Fruit fly (Drosophila melanogaster) whole organism, embryonic: ENCODE results near the gene Uba5.

Source experiments
- Bdp1 ChIP-seq: fragments of 200-800 bp; sonication (Bioruptor generic); optimal IDR thresholded peaks from 3 replicates; lab custom pipeline; 2016; ENCODE audit warnings: missing biosample characterization, missing genetic modification characterization
- Bgb ChIP-seq: fragments of 200-800 bp; sonication (Bioruptor generic); IDR thresholded peaks from 2 replicates; pipeline ENCODE4 v1.3.6; 2022; ENCODE audit warnings: missing biosample characterization, missing genetic modification characterization; ENCODE audit not compliant: partially characterized antibody
- CG10543 ChIP-seq: fragments of 200-800 bp; sonication (Bioruptor generic); optimal IDR thresholded peaks from 3 replicates; lab custom pipeline; 2017; ENCODE audit warnings: missing biosample characterization, mild to moderate bottlenecking, missing genetic modification characterization, moderate library complexity
- CG11504 ChIP-seq: fragments of 200-800 bp; sonication (Bioruptor generic); optimal IDR thresholded peaks from 3 replicates; lab custom pipeline; 2019; ENCODE audit warnings: missing biosample characterization, mild to moderate bottlenecking, missing genetic modification characterization, moderate library complexity
- CG12071 ChIP-seq: fragments of 200-800 bp; sonication (Bioruptor generic); optimal IDR thresholded peaks from 3 replicates; lab custom pipeline; 2018; ENCODE audit warnings: missing biosample characterization, mild to moderate bottlenecking, missing genetic modification characterization
- CG13287 ChIP-seq: fragments of 200-800 bp; sonication (Bioruptor generic); IDR thresholded peaks from 2 replicates; pipeline ENCODE4 v1.3.6; 2022; ENCODE audit warnings: missing biosample characterization, missing genetic modification characterization; ENCODE audit not compliant: partially characterized antibody
- CG13624 ChIP-seq: fragments of 200-800 bp; sonication (Bioruptor generic); optimal IDR thresholded peaks from 2 replicates; lab custom pipeline; 2016; ENCODE audit warnings: missing biosample characterization, missing genetic modification characterization
- CG14667 ChIP-seq: fragments of 200-800 bp; sonication (Bioruptor generic); IDR thresholded peaks from 2 replicates; pipeline ENCODE4 v1.3.6; 2022; ENCODE audit warnings: missing biosample characterization, missing genetic modification characterization
- CG16813 ChIP-seq: fragments of 200-800 bp; sonication (Bioruptor generic); IDR thresholded peaks from 3 replicates; pipeline ENCODE4 v1.3.6; 2022; ENCODE audit warnings: missing biosample characterization, missing genetic modification characterization; ENCODE audit not compliant: partially characterized antibody
- CG2120 ChIP-seq: fragments of 200-800 bp; sonication (Bioruptor generic); optimal IDR thresholded peaks from 3 replicates; lab custom pipeline; 2016; ENCODE audit warnings: missing biosample characterization, missing genetic modification characterization
- CG2199 ChIP-seq: fragments of 200-800 bp; sonication (Bioruptor generic); IDR thresholded peaks from 3 replicates; pipeline ENCODE4 v1.3.6; 2022; ENCODE audit warnings: missing biosample characterization, missing genetic modification characterization
- CG33213 ChIP-seq: fragments of 200-800 bp; sonication (Bioruptor generic); optimal IDR thresholded peaks from 3 replicates; lab custom pipeline; 2016; ENCODE audit warnings: missing biosample characterization, missing genetic modification characterization
- CG3726 ChIP-seq: fragments of 200-800 bp; sonication (Bioruptor generic); IDR thresholded peaks from 3 replicates; pipeline ENCODE4, ENCODE4 v1.3.6; 2022; ENCODE audit warnings: missing biosample characterization, missing genetic modification characterization
- CG42726 ChIP-seq: fragments of 200-800 bp; sonication (Bioruptor generic); IDR thresholded peaks from 2 replicates; pipeline ENCODE4 v1.3.6; 2022; ENCODE audit warnings: missing biosample characterization, missing genetic modification characterization; ENCODE audit not compliant: partially characterized antibody
- CG4360 ChIP-seq: fragments of 200-800 bp; sonication (Bioruptor generic); IDR thresholded peaks from 2 replicates; pipeline ENCODE4 v1.3.6; 2022; ENCODE audit warnings: missing biosample characterization, missing genetic modification characterization
- CG4424 ChIP-seq: fragments of 200-800 bp; sonication (Bioruptor generic); optimal IDR thresholded peaks from 3 replicates; lab custom pipeline; 2016; ENCODE audit warnings: missing biosample characterization, missing genetic modification characterization
- CG7963 ChIP-seq: fragments of 200-800 bp; sonication (Bioruptor generic); IDR thresholded peaks from 3 replicates; pipeline ENCODE4 v1.3.6; 2022; ENCODE audit warnings: missing biosample characterization, missing genetic modification characterization; ENCODE audit not compliant: partially characterized antibody
- CG8944 ChIP-seq: fragments of 200-800 bp; sonication (Bioruptor generic); optimal IDR thresholded peaks from 3 replicates; lab custom pipeline; 2016; ENCODE audit warnings: missing biosample characterization, missing genetic modification characterization
- CG9215 ChIP-seq: fragments of 200-800 bp; sonication (Bioruptor generic); IDR thresholded peaks from 2 replicates; pipeline ENCODE4 v1.3.6; 2022; ENCODE audit warnings: missing biosample characterization, missing genetic modification characterization
- CTCF ChIP-seq: fragments of 200-800 bp; sonication (Bioruptor generic); optimal IDR thresholded peaks from 2 replicates; lab custom pipeline; 2017; ENCODE audit warnings: missing biosample characterization, mild to moderate bottlenecking, missing genetic modification characterization, moderate library complexity
- Dek ChIP-seq: fragments of 200-800 bp; sonication (Bioruptor generic); optimal IDR thresholded peaks from 3 replicates; lab custom pipeline; 2019; ENCODE audit warnings: missing biosample characterization, mild to moderate bottlenecking, missing genetic modification characterization, moderate library complexity
- HLH54F ChIP-seq: fragments of 200-800 bp; sonication (Bioruptor generic); optimal IDR thresholded peaks from 3 replicates; lab custom pipeline; 2016; ENCODE audit warnings: missing biosample characterization, missing genetic modification characterization
- Hr51 ChIP-seq, 2 experiments: fragments of 200-800 bp; sonication (Bioruptor generic); optimal IDR thresholded peaks; 2 replicates in 1 of 2; 3 replicates in 1 of 2; lab custom pipeline; 2016 to 2018; ENCODE audit warnings: missing biosample characterization in 2 of 2, missing genetic modification characterization in 2 of 2, mild to moderate bottlenecking in 1 of 2, moderate library complexity in 1 of 2
- Hsf ChIP-seq: fragments of 200-800 bp; sonication (Bioruptor generic); optimal IDR thresholded peaks from 3 replicates; lab custom pipeline; 2016; ENCODE audit warnings: missing biosample characterization, missing genetic modification characterization
- Lim3 ChIP-seq: fragments of 200-800 bp; sonication (Bioruptor generic); IDR thresholded peaks from 2 replicates; pipeline ENCODE4 v1.3.6; 2022; ENCODE audit warnings: missing biosample characterization, missing genetic modification characterization
- Mad ChIP-seq: fragments of 200-800 bp; sonication (Bioruptor generic); optimal IDR thresholded peaks from 2 replicates; lab custom pipeline; 2016; ENCODE audit warnings: missing biosample characterization, missing genetic modification characterization
- NFAT ChIP-seq: fragments of 200-800 bp; sonication (Bioruptor generic); IDR thresholded peaks from 2 replicates; pipeline ENCODE4 v1.3.6; 2022; ENCODE audit warnings: missing biosample characterization, missing genetic modification characterization
- Ptx1 ChIP-seq: fragments of 200-800 bp; sonication (Bioruptor generic); IDR thresholded peaks from 2 replicates; pipeline ENCODE4 v1.3.6; 2022; ENCODE audit warnings: missing biosample characterization, missing genetic modification characterization
- Sox100B ChIP-seq: fragments of 200-800 bp; sonication (Bioruptor generic); optimal IDR thresholded peaks from 3 replicates; lab custom pipeline; 2018; ENCODE audit warnings: missing biosample characterization, mild to moderate bottlenecking, missing genetic modification characterization
- Sry-δ ChIP-seq: fragments of 200-800 bp; sonication (Bioruptor generic); optimal IDR thresholded peaks from 2 replicates; lab custom pipeline; 2016; ENCODE audit warnings: missing biosample characterization, missing genetic modification characterization
- Vsx1 ChIP-seq: fragments of 200-800 bp; sonication (Bioruptor generic); optimal IDR thresholded peaks from 2 replicates; lab custom pipeline; 2017; ENCODE audit warnings: missing biosample characterization, mild to moderate bottlenecking, missing genetic modification characterization, missing genetic modification reagents
- ac ChIP-seq: fragments of 200-800 bp; sonication (Bioruptor generic); optimal IDR thresholded peaks from 3 replicates; lab custom pipeline; 2017; ENCODE audit warnings: missing biosample characterization, mild to moderate bottlenecking, missing genetic modification characterization
- ase ChIP-seq: fragments of 200-800 bp; sonication (Bioruptor generic); IDR thresholded peaks from 3 replicates; pipeline ENCODE4 v1.3.6; 2022; ENCODE audit warnings: missing biosample characterization, missing genetic modification characterization
- corto ChIP-seq: fragments of 200-800 bp; sonication (Bioruptor generic); optimal IDR thresholded peaks from 2 replicates; lab custom pipeline; 2016; ENCODE audit warnings: missing biosample characterization, mild to moderate bottlenecking, missing genetic modification characterization, moderate library complexity
- da ChIP-seq: fragments of 200-800 bp; sonication (Bioruptor generic); optimal IDR thresholded peaks from 2 replicates; lab custom pipeline; 2016; ENCODE audit warnings: missing biosample characterization, missing genetic modification characterization
- dimm ChIP-seq: fragments of 200-800 bp; sonication (Bioruptor generic); IDR thresholded peaks from 2 replicates; pipeline ENCODE4 v1.3.6; 2022; ENCODE audit warnings: missing biosample characterization, missing genetic modification characterization
- fd3F ChIP-seq: fragments of 200-800 bp; sonication (Bioruptor generic); optimal IDR thresholded peaks from 2 replicates; lab custom pipeline; 2018; ENCODE audit warnings: missing biosample characterization, mild to moderate bottlenecking, missing genetic modification characterization, moderate library complexity
- nerfin-1 ChIP-seq: fragments of 200-800 bp; sonication (Bioruptor generic); optimal IDR thresholded peaks from 3 replicates; lab custom pipeline; 2019; ENCODE audit warnings: missing biosample characterization, mild to moderate bottlenecking, missing genetic modification characterization, moderate library complexity
- pnt ChIP-seq: fragments of 200-800 bp; sonication (Bioruptor generic); optimal IDR thresholded peaks from 3 replicates; lab custom pipeline; 2016; ENCODE audit warnings: missing biosample characterization, missing genetic modification characterization
- ranshi ChIP-seq: fragments of 200-800 bp; sonication (Bioruptor generic); IDR thresholded peaks from 2 replicates; pipeline ENCODE4 v1.3.6; 2022; ENCODE audit warnings: missing biosample characterization, missing genetic modification characterization
- ro ChIP-seq: fragments of 200-800 bp; sonication (Bioruptor generic); IDR thresholded peaks from 2 replicates; pipeline ENCODE4 v1.3.6; 2022; ENCODE audit warnings: missing biosample characterization, missing genetic modification characterization
- schlank ChIP-seq: fragments of 200-800 bp; sonication (Bioruptor generic); optimal IDR thresholded peaks from 2 replicates; lab custom pipeline; 2018; ENCODE audit warnings: missing biosample characterization, mild to moderate bottlenecking, missing genetic modification characterization
- sna ChIP-seq: fragments of 200-800 bp; sonication (Bioruptor generic); IDR thresholded peaks from 2 replicates; pipeline ENCODE4 v1.3.6; 2022; ENCODE audit warnings: missing biosample characterization, missing genetic modification characterization; ENCODE audit not compliant: partially characterized antibody
- so ChIP-seq: fragments of 200-800 bp; sonication (Bioruptor generic); IDR thresholded peaks from 3 replicates; pipeline ENCODE4 v1.3.6; 2022; ENCODE audit warnings: missing biosample characterization, missing genetic modification characterization
- tio ChIP-seq: fragments of 200-800 bp; sonication (Bioruptor generic); optimal IDR thresholded peaks from 2 replicates; lab custom pipeline; 2017; ENCODE audit warnings: missing biosample characterization, missing genetic modification characterization, inconsistent platforms
- toy ChIP-seq: fragments of 200-800 bp; sonication (Bioruptor generic); IDR thresholded peaks from 2 replicates; pipeline ENCODE4 v1.3.6; 2022; ENCODE audit warnings: missing biosample characterization, missing genetic modification characterization
- trem ChIP-seq: fragments of 200-800 bp; optimal IDR thresholded peaks from 3 replicates; lab custom pipeline; 2019; ENCODE audit warnings: missing biosample characterization, mild to moderate bottlenecking, missing genetic modification characterization, moderate library complexity
- unc-4 ChIP-seq: fragments of 200-800 bp; sonication (Bioruptor generic); IDR thresholded peaks from 2 replicates; pipeline ENCODE4 v1.3.6; 2022; ENCODE audit warnings: missing biosample characterization, missing genetic modification characterization; ENCODE audit not compliant: partially characterized antibody
- vnd ChIP-seq: fragments of 200-800 bp; sonication (Bioruptor generic); IDR thresholded peaks from 3 replicates; pipeline ENCODE4 v1.3.6; 2022; ENCODE audit warnings: missing biosample characterization, missing genetic modification characterization; ENCODE audit not compliant: partially characterized antibody
- wdn ChIP-seq: fragments of 200-800 bp; sonication (Bioruptor generic); IDR thresholded peaks from 2 replicates; pipeline ENCODE4 v1.3.6; 2022; ENCODE audit warnings: missing biosample characterization, missing genetic modification characterization

Uba5 gene

dm6 chrX:11528026-11528702, 44.8 kb downstream of the Uba5 start (continued):
- TF ChIP-seq Lim3 (GFP tag; lab: Robert Waterston, UW) (no peak), Dek (tag; lab: Kevin White, UChicago) (peak; percentile 24), CG4424 (GFP tag; lab: Kevin White, UChicago) (peak; percentile 80), ac (peak; percentile 62), unc-4 (no peak), CG2199 (GFP tag; lab: Robert Waterston, UW) (peak; percentile 87), CG10543 (peak; percentile 6), CG8944 (GFP tag; lab: Kevin White, UChicago) (peak; percentile 25), CG9215 (GFP tag; lab: Robert Waterston, UW) (peak; percentile 43; the same call in 1 of the 2 replicates), nerfin-1 (tag; lab: Kevin White, UChicago) (peak; percentile 82), CG14667 (GFP tag; lab: Robert Waterston, UW) (peak; percentile 60), schlank (tag; lab: Kevin White, UChicago) (no peak), Sry-δ (GFP tag; lab: Kevin White, UChicago) (no peak), dimm (no peak), CG33213 (GFP tag; lab: Kevin White, UChicago) (peak; percentile 35), ranshi (GFP tag; lab: Robert Waterston, UW) (peak; percentile 68), trem (tag; lab: Kevin White, UChicago) (peak; percentile 87), Bgb (GFP tag; lab: Robert Waterston, UW) (no peak), Vsx1 (GFP tag; lab: Kevin White, UChicago) (no peak), CG13287 (no peak), CG4360 (GFP tag; lab: Robert Waterston, UW) (peak; percentile 59), wdn (GFP tag; lab: Robert Waterston, UW) (no peak), ase (peak; percentile 59; the same call in 1 of the 3 replicates), ro (GFP tag; lab: Robert Waterston, UW) (peak; percentile 41; the same call in 1 of the 2 replicates), CG42726 (GFP tag; lab: Robert Waterston, UW) (no peak), da (GFP tag; lab: Kevin White, UChicago) (no peak), corto (no peak), HLH54F (GFP tag; lab: Kevin White, UChicago) (no peak), Hsf (GFP tag; lab: Kevin White, UChicago) (peak; percentile 47), fd3F (GFP tag; lab: Kevin White, UChicago) (no peak), CG11504 (tag; lab: Kevin White, UChicago) (peak; percentile 85), Bdp1 (GFP tag; lab: Kevin White, UChicago) (peak; percentile 29), CTCF (GFP tag; lab: Kevin White, UChicago) (peak; percentile 54), pnt (GFP tag; lab: Kevin White, UChicago) (peak; percentile 47), so (GFP tag; lab: Robert Waterston, UW) (peak; percentile 75), CG12071 (peak; percentile 38), toy (0 out of 2 replicates have a peak, but pooled peaks have one; percentile 29), vnd (no peak), sna (GFP tag; lab: Robert Waterston, UW) (no peak), Mad (GFP tag; lab: Kevin White, UChicago) (peak; percentile 30), Hr51 (GFP tag; optimal IDR thresholded peaks at IDR 0.05; lab: Kevin White, UChicago) (peak; percentile 9 to 66), CG7963 (GFP tag; lab: Robert Waterston, UW) (no peak), Ptx1 (GFP tag; lab: Robert Waterston, UW) (peak; percentile 66), CG3726 (GFP tag; lab: Robert Waterston, UW) (peak; percentile 77; the same call in 2 of the 3 replicates), NFAT (no peak), Sox100B (GFP tag; lab: Kevin White, UChicago) (peak; percentile 76), CG2120 (GFP tag; lab: Kevin White, UChicago) (peak; percentile 8), CG16813 (GFP tag; lab: Robert Waterston, UW) (no peak), CG13624 (GFP tag; lab: Kevin White, UChicago) (no peak), tio (GFP tag; lab: Kevin White, UChicago) (peak; percentile 78)
